Worm (Caenorhabditis elegans) whole organism, late embryonic: ENCODE results near the gene C36C5.15.

ENCODE experiments used
- C38D4.7 ChIP-seq: fragments of 200-800 bp; sonication (Bioruptor generic); optimal IDR thresholded peaks from 2 replicates; lab custom pipeline; 2018; ENCODE audit warnings: mild to moderate bottlenecking, missing genetic modification characterization, moderate library complexity, missing compliant biosample characterization
- F13H6.1 ChIP-seq: sonication (generic microtip); optimal IDR thresholded peaks from 2 replicates; lab custom pipeline; 2016; ENCODE audit warnings: missing genetic modification characterization, missing compliant biosample characterization
- K09A11.1 ChIP-seq: sonication (generic microtip); optimal IDR thresholded peaks from 2 replicates; lab custom pipeline; 2017; ENCODE audit warnings: antibody characterized with exemption, mild to moderate bottlenecking, missing genetic modification characterization, missing compliant biosample characterization; ENCODE audit not compliant: insufficient read depth
- T23F11.4 ChIP-seq: fragments of 200-800 bp; sonication (Bioruptor generic); optimal IDR thresholded peaks from 2 replicates; lab custom pipeline; 2018; ENCODE audit warnings: mild to moderate bottlenecking, missing genetic modification characterization, missing compliant biosample characterization
- Y22D7AL.16 ChIP-seq: sonication (generic microtip); optimal IDR thresholded peaks from 2 replicates; lab custom pipeline; 2016; ENCODE audit warnings: missing genetic modification characterization, missing compliant biosample characterization
- ama-1 ChIP-seq: fragments of 150-350 bp; optimal IDR thresholded peaks from 2 replicates; lab custom pipeline; 2014
- ceh-14 ChIP-seq: sonication (generic microtip); optimal IDR thresholded peaks from 2 replicates; lab custom pipeline; 2016; ENCODE audit warnings: missing genotype, missing genetic modification characterization, missing compliant biosample characterization
- ceh-18 ChIP-seq: sonication (generic microtip); optimal IDR thresholded peaks from 2 replicates; lab custom pipeline; 2016; ENCODE audit warnings: missing genetic modification characterization, missing compliant biosample characterization
- ceh-19 ChIP-seq: fragments of 200-800 bp; sonication (Bioruptor generic); optimal IDR thresholded peaks from 2 replicates; lab custom pipeline; 2018; ENCODE audit warnings: mild to moderate bottlenecking, missing genetic modification characterization, missing compliant biosample characterization
- ceh-2 ChIP-seq: sonication (generic microtip); optimal IDR thresholded peaks from 2 replicates; lab custom pipeline; 2016; ENCODE audit warnings: missing genotype, missing genetic modification characterization, missing compliant biosample characterization
- ceh-30 ChIP-seq: fragments of 150-350 bp; optimal IDR thresholded peaks from 2 replicates; lab custom pipeline; 2014; ENCODE audit warnings: missing biosample characterization, missing genetic modification characterization
- ceh-34 ChIP-seq: sonication (generic microtip); optimal IDR thresholded peaks from 2 replicates; lab custom pipeline; 2016; ENCODE audit warnings: mild to moderate bottlenecking, missing genetic modification characterization, missing compliant biosample characterization
- ceh-45 ChIP-seq: fragments of 200-800 bp; sonication (Bioruptor generic); IDR thresholded peaks from 2 replicates; pipeline ENCODE4 v1.3.6; 2022; ENCODE audit warnings: missing genetic modification reagents, missing genetic modification characterization, missing compliant biosample characterization
- ceh-6 ChIP-seq: fragments of 200-800 bp; sonication (Bioruptor generic); optimal IDR thresholded peaks from 2 replicates; lab custom pipeline; 2018; ENCODE audit warnings: mild to moderate bottlenecking, missing genetic modification characterization, missing compliant biosample characterization
- ceh-9 ChIP-seq: sonication (generic microtip); optimal IDR thresholded peaks from 2 replicates; lab custom pipeline; 2016; ENCODE audit warnings: mild to moderate bottlenecking, missing genetic modification characterization, inconsistent platforms, missing compliant biosample characterization
- che-1 ChIP-seq: sonication (generic microtip); optimal IDR thresholded peaks from 2 replicates; lab custom pipeline; 2016; ENCODE audit warnings: mild to moderate bottlenecking, missing genetic modification characterization, missing compliant biosample characterization
- dve-1 ChIP-seq: sonication (generic microtip); optimal IDR thresholded peaks from 2 replicates; lab custom pipeline; 2017; ENCODE audit warnings: antibody characterized with exemption, mild to moderate bottlenecking, missing genetic modification characterization, missing compliant biosample characterization
- elt-2 ChIP-seq: sonication (generic microtip); optimal IDR thresholded peaks from 2 replicates; lab custom pipeline; 2016; ENCODE audit warnings: missing genetic modification reagents, missing genetic modification characterization, missing compliant biosample characterization
- elt-4 ChIP-seq: sonication (generic microtip); optimal IDR thresholded peaks from 2 replicates; lab custom pipeline; 2016; ENCODE audit warnings: missing genetic modification characterization, missing compliant biosample characterization
- ets-4 ChIP-seq: sonication (generic microtip); optimal IDR thresholded peaks from 2 replicates; lab custom pipeline; 2016; ENCODE audit warnings: missing genetic modification characterization, missing compliant biosample characterization
- eyg-1 ChIP-seq: sonication (generic microtip); optimal IDR thresholded peaks from 2 replicates; lab custom pipeline; 2016; ENCODE audit warnings: missing genotype, missing genetic modification characterization, missing compliant biosample characterization
- fkh-10 ChIP-seq: fragments of 150-350 bp; optimal IDR thresholded peaks from 2 replicates; lab custom pipeline; 2014; ENCODE audit warnings: missing biosample characterization, missing genetic modification reagents, missing genetic modification characterization
- gmeb-2 ChIP-seq: sonication (generic microtip); optimal IDR thresholded peaks from 2 replicates; lab custom pipeline; 2016; ENCODE audit warnings: missing genetic modification characterization, inconsistent platforms, missing compliant biosample characterization
- hlh-30 ChIP-seq: sonication (generic microtip); optimal IDR thresholded peaks from 2 replicates; lab custom pipeline; 2017; ENCODE audit warnings: antibody characterized with exemption, missing genetic modification characterization, missing compliant biosample characterization; ENCODE audit not compliant: insufficient read depth
- hlh-8 ChIP-seq: sonication (generic microtip); optimal IDR thresholded peaks from 2 replicates; lab custom pipeline; 2016; ENCODE audit warnings: missing genotype, missing genetic modification characterization, missing compliant biosample characterization
- lim-6 ChIP-seq: sonication (generic microtip); optimal IDR thresholded peaks from 2 replicates; lab custom pipeline; 2016; ENCODE audit warnings: missing genetic modification characterization, missing compliant biosample characterization
- mec-3 ChIP-seq: sonication (generic microtip); optimal IDR thresholded peaks from 2 replicates; lab custom pipeline; 2016; ENCODE audit warnings: borderline replicate concordance, missing genetic modification characterization, missing compliant biosample characterization
- nhr-11 ChIP-seq: fragments of 150-350 bp; optimal IDR thresholded peaks from 2 replicates; lab custom pipeline; 2014; ENCODE audit warnings: missing biosample characterization, missing genetic modification characterization
- pat-9 ChIP-seq: fragments of 200-800 bp; sonication (Bioruptor generic); optimal IDR thresholded peaks from 2 replicates; lab custom pipeline; 2018; ENCODE audit warnings: mild to moderate bottlenecking, missing genetic modification characterization, moderate library complexity, missing compliant biosample characterization
- pha-2 ChIP-seq: sonication (generic microtip); optimal IDR thresholded peaks from 2 replicates; lab custom pipeline; 2017; ENCODE audit warnings: mild to moderate bottlenecking, missing genetic modification characterization, missing compliant biosample characterization
- pha-4 ChIP-seq: fragments of 150-350 bp; optimal IDR thresholded peaks from 2 replicates; lab custom pipeline; 2018; ENCODE audit warnings: missing biosample characterization, missing genetic modification reagents, missing genetic modification characterization
- ref-2 ChIP-seq: sonication (generic microtip); optimal IDR thresholded peaks from 2 replicates; lab custom pipeline; 2016; ENCODE audit warnings: missing genetic modification characterization, missing compliant biosample characterization
- sox-2 ChIP-seq: fragments of 200-800 bp; sonication (Bioruptor generic); IDR thresholded peaks from 2 replicates; pipeline ENCODE4 v1.3.6; 2022; ENCODE audit warnings: missing genetic modification reagents, missing genetic modification characterization, missing compliant biosample characterization
- syd-9 ChIP-seq: sonication (generic microtip); optimal IDR thresholded peaks from 2 replicates; lab custom pipeline; 2016; ENCODE audit warnings: mild to moderate bottlenecking, missing genetic modification characterization, moderate library complexity, missing compliant biosample characterization
- unc-3 ChIP-seq, 2 experiments: fragments of 200-800 bp in 1 of 2; sonication (Bioruptor generic) in 1 of 2; sonication (generic microtip) in 1 of 2; conservative IDR thresholded peaks in 1 of 2; optimal IDR thresholded peaks in 1 of 2; 2 replicates each; pipeline versions ENCODE4 v1.3.6 to Lab custom; 2016 to 2022; ENCODE audit warnings: missing compliant biosample characterization in 2 of 2, missing genetic modification characterization in 2 of 2, missing genetic modification reagents in 1 of 2
- unc-42 ChIP-seq: sonication (generic microtip); optimal IDR thresholded peaks from 2 replicates; lab custom pipeline; 2016; ENCODE audit warnings: missing genotype, missing genetic modification characterization, missing compliant biosample characterization
- unc-55 ChIP-seq: sonication (generic microtip); optimal IDR thresholded peaks from 2 replicates; lab custom pipeline; 2017; ENCODE audit warnings: missing biosample characterization, missing genetic modification reagents, missing genetic modification characterization
- unc-86 ChIP-seq: sonication (generic microtip); optimal IDR thresholded peaks from 2 replicates; lab custom pipeline; 2016; ENCODE audit warnings: missing genetic modification characterization, missing compliant biosample characterization
- ztf-16 ChIP-seq: sonication (generic microtip); optimal IDR thresholded peaks from 2 replicates; lab custom pipeline; 2017; ENCODE audit warnings: missing genetic modification characterization, missing compliant biosample characterization

The C36C5.15 gene

ce11 chrV:3132116-3132515, 36.4 kb downstream of the C36C5.15 start:
- TF ChIP-seq elt-2 (tag; lab: Kevin White, UChicago): no peak
- TF ChIP-seq pha-4 (tag; lab: Kevin White, UChicago): no peak
- TF ChIP-seq C38D4.7 (GFP tag; lab: Kevin White, UChicago): no peak

ce11 chrV:3128803-3129202, 39.7 kb downstream of the C36C5.15 start, which contains the start of gene tat-6:
Gene tat-6 (plus strand): TSS chrV:3129103.
- TF ChIP-seq eyg-1 (tag; lab: Kevin White, UChicago): no peak
- no peak for TF ChIP-seq unc-42 (tag; lab: Kevin White, UChicago)
- no peak for TF ChIP-seq pha-2 (tag; lab: Kevin White, UChicago)
- TF ChIP-seq ets-4: no peak
- TF ChIP-seq Y22D7AL.16 (tag; lab: Kevin White, UChicago): no peak
- TF ChIP-seq F13H6.1 (tag; lab: Kevin White, UChicago): no peak
- no peak for TF ChIP-seq unc-86 (tag; lab: Kevin White, UChicago)
- no peak for TF ChIP-seq ceh-19 (GFP tag; lab: Kevin White, UChicago)
- no peak for TF ChIP-seq unc-55 (GFP tag; lab: Kevin White, UChicago)
- no peak for TF ChIP-seq che-1 (tag; lab: Kevin White, UChicago)
- no peak for TF ChIP-seq ceh-18 (tag; lab: Kevin White, UChicago)
- no peak for TF ChIP-seq ceh-14 (tag; lab: Kevin White, UChicago)

- no peak for TF ChIP-seq ref-2 (tag; lab: Kevin White, UChicago)
- no peak for TF ChIP-seq syd-9 (tag; lab: Kevin White, UChicago)
- TF ChIP-seq ceh-6 (GFP tag; lab: Kevin White, UChicago): no peak
- TF ChIP-seq ets-4: no peak
- no peak for TF ChIP-seq ceh-18 (tag; lab: Kevin White, UChicago)
- TF ChIP-seq pat-9 (tag; lab: Kevin White, UChicago): no peak
Observed at ce11 chrV:3127670-3128069, 40.9 kb downstream of the C36C5.15 start, which contains the start of gene Y73C8C.10. Gene Y73C8C.10 (minus strand): TSS chrV:3127770.

ce11 chrV:3124912-3125311, 43.6 kb downstream of the C36C5.15 start, which contains the start of gene Y73C8C.12:
Gene Y73C8C.12 (plus strand): TSS chrV:3125212.
- TF ChIP-seq hlh-30 (tag; lab: Kevin White, UChicago) (no peak), ceh-34 (tag; lab: Kevin White, UChicago) (no peak), K09A11.1 (tag; lab: Kevin White, UChicago) (no peak), ets-4 (no peak), hlh-8 (no peak), T23F11.4 (no peak), unc-3 (GFP tag; conservative IDR thresholded peaks at IDR 0.05; lab: Robert Waterston, UW) (no peak), unc-3 (tag; optimal IDR thresholded peaks at IDR 0.05; lab: Kevin White, UChicago) (no peak), ceh-9 (tag; lab: Kevin White, UChicago) (no peak)

DNA sequence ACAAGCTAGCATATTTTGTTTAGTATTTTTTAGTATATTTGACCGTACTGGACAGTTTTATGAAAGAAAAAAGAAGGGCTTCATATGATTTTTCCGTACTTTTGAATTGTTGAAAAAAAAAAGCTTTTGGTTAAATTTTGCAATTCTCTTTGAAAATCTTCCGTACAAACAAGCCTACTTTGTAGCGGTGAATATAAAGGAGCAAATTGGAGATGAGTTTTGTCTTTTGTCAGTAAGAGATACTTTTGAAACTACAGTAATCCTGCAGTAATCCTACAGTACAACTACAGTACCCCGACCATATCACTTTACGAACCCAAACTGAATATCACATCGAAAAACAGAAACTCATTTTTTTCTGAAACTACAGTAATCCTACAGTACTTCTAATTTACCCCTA, 46.1 kb downstream of the C36C5.15 start:
- TF ChIP-seq lim-6 (tag; lab: Kevin White, UChicago): no peak
- no peak for TF ChIP-seq F13H6.1 (tag; lab: Kevin White, UChicago)
- TF ChIP-seq eyg-1 (tag; lab: Kevin White, UChicago): no peak
- no peak for TF ChIP-seq nhr-11 (tag; lab: Kevin White, UChicago)
- no peak for TF ChIP-seq fkh-10 (GFP tag; lab: Kevin White, UChicago)
- no peak for TF ChIP-seq pha-4 (tag; lab: Kevin White, UChicago)
- TF ChIP-seq gmeb-2 (tag; lab: Kevin White, UChicago): no peak
- TF ChIP-seq ceh-14 (tag; lab: Kevin White, UChicago): no peak
- TF ChIP-seq ceh-2: no peak
- TF ChIP-seq dve-1 (tag; lab: Kevin White, UChicago): no peak
- no peak for TF ChIP-seq ceh-19 (GFP tag; lab: Kevin White, UChicago)
- no peak for TF ChIP-seq ceh-18 (tag; lab: Kevin White, UChicago)
- no peak for TF ChIP-seq sox-2 (GFP tag; lab: Robert Waterston, UW)
- no peak for TF ChIP-seq ceh-30 (tag; lab: Kevin White, UChicago)
- TF ChIP-seq mec-3: no peak
- TF ChIP-seq elt-4 (tag; lab: Kevin White, UChicago): no peak
- no peak for TF ChIP-seq C38D4.7 (GFP tag; lab: Kevin White, UChicago)
- TF ChIP-seq ztf-16 (tag; lab: Kevin White, UChicago): no peak
- TF ChIP-seq ceh-45: no peak
- no peak for TF ChIP-seq ama-1 (lab: Kevin White, UChicago)
